Worm (Caenorhabditis elegans) whole organism, L1 larva: ENCODE results near the gene ugt-7.

Experiments used
- F16B12.6 ChIP-seq: fragments of 150-350 bp; optimal IDR thresholded peaks from 2 replicates; lab custom pipeline; 2014; ENCODE audit warnings: missing biosample characterization, missing genetic modification characterization
- ama-1 ChIP-seq: fragments of 150-350 bp; optimal IDR thresholded peaks from 2 replicates; lab custom pipeline; 2014
- blmp-1 ChIP-seq: fragments of 150-350 bp; optimal IDR thresholded peaks from 2 replicates; lab custom pipeline; 2014; ENCODE audit warnings: missing biosample characterization, missing genetic modification characterization
- ceh-82 ChIP-seq, 3 experiments: fragments of 150-350 bp in 1 of 3; sonication (generic microtip) in 2 of 3; optimal IDR thresholded peaks; 2 replicates each; lab custom pipeline; 2014 to 2017; ENCODE audit warnings: missing biosample characterization in 3 of 3, missing genetic modification characterization in 3 of 3
- ceh-88 ChIP-seq: fragments of 200-800 bp; sonication (Bioruptor generic); IDR thresholded peaks from 2 replicates; pipeline ENCODE4 v1.3.6; 2022; ENCODE audit warnings: missing genetic modification characterization, missing compliant biosample characterization
- efl-1 ChIP-seq, 4 experiments: fragments of 150-350 bp; optimal IDR thresholded peaks in 3 of 4; peaks in 1 of 4; 1 replicate in 1 of 4; 2 replicates in 3 of 4; lab custom pipeline; 2014; ENCODE audit warnings: missing biosample characterization in 2 of 4, missing genetic modification characterization in 2 of 4, missing genetic modification reagents in 2 of 4
- efl-3 ChIP-seq: fragments of 200-800 bp; sonication (Bioruptor generic); optimal IDR thresholded peaks from 2 replicates; lab custom pipeline; 2018; ENCODE audit warnings: mild to moderate bottlenecking, missing genetic modification characterization, missing compliant biosample characterization
- egl-27 ChIP-seq, 2 experiments: fragments of 150-350 bp in 1 of 2; sonication (generic microtip); optimal IDR thresholded peaks; 3 replicates each; lab custom pipeline; 2017 to 2018; ENCODE audit warnings: missing biosample characterization in 2 of 2, missing genetic modification characterization in 2 of 2, missing genetic modification reagents in 2 of 2
- elt-2 ChIP-seq: sonication (generic microtip); optimal IDR thresholded peaks from 2 replicates; lab custom pipeline; 2016; ENCODE audit warnings: missing genetic modification characterization, mild to moderate bottlenecking, inconsistent platforms, missing compliant biosample characterization, missing genetic modification reagents
- elt-3 ChIP-seq, 6 experiments: fragments of 150-350 bp in 1 of 6; sonication (generic microtip); optimal IDR thresholded peaks; 2 replicates each; lab custom pipeline; 2017 to 2018; ENCODE audit warnings: missing biosample characterization in 6 of 6, missing genetic modification characterization in 6 of 6, inconsistent platforms in 1 of 6
- fkh-8 ChIP-seq: sonication (generic microtip); optimal IDR thresholded peaks from 2 replicates; lab custom pipeline; 2016; ENCODE audit warnings: mild to moderate bottlenecking, missing genetic modification characterization, missing compliant biosample characterization
- hlh-17 ChIP-seq: fragments of 200-800 bp; sonication (Bioruptor generic); optimal IDR thresholded peaks from 2 replicates; lab custom pipeline; 2018; ENCODE audit warnings: missing genetic modification characterization, mild to moderate bottlenecking, missing compliant biosample characterization, moderate library complexity, borderline replicate concordance
- hpl-2 ChIP-seq: fragments of 150-350 bp; optimal IDR thresholded peaks from 2 replicates; lab custom pipeline; 2014; ENCODE audit warnings: missing biosample characterization, missing genetic modification reagents, missing genetic modification characterization
- lin-14 ChIP-seq: fragments of 200-800 bp; sonication (Bioruptor generic); optimal IDR thresholded peaks from 2 replicates; lab custom pipeline; 2018; ENCODE audit warnings: mild to moderate bottlenecking, missing genetic modification characterization, moderate library complexity, missing compliant biosample characterization
- lin-35 ChIP-seq, 2 experiments: fragments of 150-350 bp; optimal IDR thresholded peaks; 2 replicates each; lab custom pipeline; 2014; ENCODE audit warnings: missing biosample characterization in 2 of 2, missing genetic modification characterization in 2 of 2, missing genetic modification reagents in 2 of 2
- mab-9 ChIP-seq: fragments of 200-800 bp; sonication (Bioruptor generic); IDR thresholded peaks from 2 replicates; pipeline ENCODE4 v1.3.6; 2022; ENCODE audit warnings: missing genetic modification reagents, missing genetic modification characterization, missing compliant biosample characterization
- mdl-1 ChIP-seq, 2 experiments: fragments of 150-350 bp; optimal IDR thresholded peaks; 2 replicates each; lab custom pipeline; 2014 to 2017; ENCODE audit warnings: missing biosample characterization in 2 of 2, missing genetic modification characterization in 2 of 2, inconsistent platforms in 1 of 2
- mef-2 ChIP-seq: fragments of 150-350 bp; optimal IDR thresholded peaks from 2 replicates; lab custom pipeline; 2014; ENCODE audit warnings: missing biosample characterization, missing genetic modification characterization
- mep-1 ChIP-seq: fragments of 150-350 bp; optimal IDR thresholded peaks from 2 replicates; lab custom pipeline; 2014; ENCODE audit warnings: missing biosample characterization, missing genetic modification characterization
- nhr-12 ChIP-seq: sonication (generic microtip); optimal IDR thresholded peaks from 2 replicates; lab custom pipeline; 2017; ENCODE audit warnings: missing biosample characterization, missing genetic modification characterization
- nhr-19 ChIP-seq: fragments of 200-800 bp; sonication (Bioruptor generic); conservative IDR thresholded peaks from 2 replicates; pipeline ENCODE4 v1.3.6; 2022; ENCODE audit warnings: missing genetic modification characterization, missing compliant biosample characterization
- nhr-20 ChIP-seq: sonication (generic microtip); optimal IDR thresholded peaks from 2 replicates; lab custom pipeline; 2016; ENCODE audit warnings: mild to moderate bottlenecking, missing genetic modification characterization, missing compliant biosample characterization
- nhr-237 ChIP-seq: fragments of 150-350 bp; optimal IDR thresholded peaks from 2 replicates; lab custom pipeline; 2014; ENCODE audit warnings: missing biosample characterization, missing genetic modification characterization
- nhr-71 ChIP-seq: sonication (generic microtip); optimal IDR thresholded peaks from 2 replicates; lab custom pipeline; 2016; ENCODE audit warnings: mild to moderate bottlenecking, missing genetic modification characterization, moderate library complexity, missing compliant biosample characterization
- nhr-77 ChIP-seq: fragments of 150-350 bp; optimal IDR thresholded peaks from 2 replicates; lab custom pipeline; 2014; ENCODE audit warnings: missing biosample characterization, missing genetic modification characterization
- nhr-84 ChIP-seq: sonication (generic microtip); optimal IDR thresholded peaks from 2 replicates; lab custom pipeline; 2017; ENCODE audit warnings: missing biosample characterization, missing genetic modification characterization
- nhr-85 ChIP-seq: sonication (generic microtip); peaks from one replicate; lab custom pipeline; 2016; ENCODE audit warnings: missing genetic modification characterization, inconsistent platforms, missing compliant biosample characterization
- pag-3 ChIP-seq: sonication (generic microtip); optimal IDR thresholded peaks from 2 replicates; lab custom pipeline; 2017; ENCODE audit warnings: missing genetic modification characterization, mild to moderate bottlenecking, missing compliant biosample characterization, antibody characterized with exemption, borderline replicate concordance; ENCODE audit not compliant: insufficient read depth
- pqm-1 ChIP-seq: sonication (generic microtip); optimal IDR thresholded peaks from 3 replicates; lab custom pipeline; 2017; ENCODE audit warnings: missing biosample characterization, missing genetic modification characterization
- rnt-1 ChIP-seq: sonication (generic microtip); optimal IDR thresholded peaks from 2 replicates; lab custom pipeline; 2016; ENCODE audit warnings: mild to moderate bottlenecking, missing genetic modification characterization, moderate library complexity, missing compliant biosample characterization
- skn-1 ChIP-seq: fragments of 150-350 bp; optimal IDR thresholded peaks from 2 replicates; lab custom pipeline; 2014; ENCODE audit warnings: missing biosample characterization, missing genetic modification characterization
- snu-23 ChIP-seq: sonication (generic microtip); optimal IDR thresholded peaks from 2 replicates; lab custom pipeline; 2016; ENCODE audit warnings: missing genetic modification characterization, missing compliant biosample characterization
- sox-4 ChIP-seq: sonication (generic microtip); optimal IDR thresholded peaks from 2 replicates; lab custom pipeline; 2016; ENCODE audit warnings: missing genetic modification characterization, missing compliant biosample characterization
- swsn-7 ChIP-seq: sonication (generic microtip); optimal IDR thresholded peaks from 2 replicates; lab custom pipeline; 2016; ENCODE audit warnings: missing genetic modification characterization, missing compliant biosample characterization
- tlp-1 ChIP-seq: fragments of 150-350 bp; optimal IDR thresholded peaks from 2 replicates; lab custom pipeline; 2014; ENCODE audit warnings: missing biosample characterization, missing genetic modification characterization
- unc-130 ChIP-seq: fragments of 150-350 bp; optimal IDR thresholded peaks from 2 replicates; lab custom pipeline; 2017; ENCODE audit warnings: missing biosample characterization, missing genetic modification characterization, inconsistent platforms
- unc-98 ChIP-seq: fragments of 200-800 bp; sonication (Bioruptor generic); IDR thresholded peaks from 2 replicates; pipeline ENCODE4 v1.3.6; 2022; ENCODE audit warnings: missing genetic modification characterization, missing compliant biosample characterization
- xbp-1 ChIP-seq: sonication (generic microtip); optimal IDR thresholded peaks from 2 replicates; lab custom pipeline; 2016; ENCODE audit warnings: missing genetic modification characterization, missing compliant biosample characterization
- zag-1 ChIP-seq: fragments of 150-350 bp; optimal IDR thresholded peaks from 2 replicates; lab custom pipeline; 2014; ENCODE audit warnings: missing biosample characterization, missing genetic modification characterization

The ugt-7 gene

DNA sequence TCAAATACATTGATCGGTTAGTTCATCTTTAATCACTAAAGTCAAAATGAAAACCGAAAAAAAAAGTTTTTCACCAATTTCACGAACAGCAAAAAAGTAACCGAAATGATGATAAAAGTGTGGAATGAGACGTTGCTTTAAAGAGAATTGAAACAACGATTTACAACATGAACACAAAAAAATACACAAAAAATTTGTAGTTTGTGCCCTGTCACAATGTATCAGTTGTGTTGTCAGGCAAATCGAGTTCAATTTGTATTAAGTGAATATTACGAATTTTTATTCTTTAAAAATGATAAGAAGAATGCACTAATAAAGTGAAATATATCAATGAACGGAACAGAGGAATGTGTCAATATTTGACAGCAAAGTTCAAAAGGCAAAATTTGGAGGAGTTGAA lies 31.4 kb upstream of the ugt-7 start:
- TF ChIP-seq skn-1 (tag; lab: Kevin White, UChicago): peak; percentile 3
- TF ChIP-seq efl-3 (GFP tag; lab: Kevin White, UChicago): no peak

DNA sequence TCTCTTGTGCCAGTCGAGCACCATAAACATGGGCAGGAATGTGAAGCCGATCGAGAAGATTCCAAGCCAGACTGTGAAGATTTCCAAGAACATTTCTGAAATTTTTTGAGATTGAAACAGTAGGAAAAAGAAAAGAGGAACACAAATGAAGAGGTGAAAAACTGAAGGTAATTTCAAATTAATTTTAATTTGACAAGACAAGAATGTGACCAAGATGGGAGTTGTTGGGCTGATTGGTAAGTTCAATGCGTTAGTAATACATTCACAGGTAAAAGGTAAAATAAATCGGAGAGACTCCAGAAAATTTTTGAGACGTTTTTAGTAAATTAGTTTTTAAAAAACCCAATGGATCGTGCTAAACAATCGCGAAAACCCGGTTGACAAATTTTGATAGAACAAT lies 30.3 kb upstream of the ugt-7 start, which contains the start of gene swt-7:
swt-7 (minus strand) TSS at position 101 of the 400 bp plus-strand sequence.
- TF ChIP-seq xbp-1: no peak
- no peak for TF ChIP-seq nhr-19 (GFP tag; lab: Robert Waterston, UW)
- TF ChIP-seq ceh-88: no peak
- no peak for TF ChIP-seq elt-2 (tag; lab: Kevin White, UChicago)
- no peak for TF ChIP-seq nhr-77
- no peak for TF ChIP-seq pag-3 (tag; lab: Kevin White, UChicago)
- TF ChIP-seq nhr-237 (tag; lab: Kevin White, UChicago): no peak
- TF ChIP-seq rnt-1 (tag; lab: Kevin White, UChicago): no peak
- no peak for TF ChIP-seq elt-3 (tag; optimal IDR thresholded peaks at IDR 0.05; lab: Kevin White, UChicago)
- TF ChIP-seq blmp-1 (tag; lab: Kevin White, UChicago): no peak
- no peak for TF ChIP-seq nhr-20 (tag; lab: Kevin White, UChicago)

DNA sequence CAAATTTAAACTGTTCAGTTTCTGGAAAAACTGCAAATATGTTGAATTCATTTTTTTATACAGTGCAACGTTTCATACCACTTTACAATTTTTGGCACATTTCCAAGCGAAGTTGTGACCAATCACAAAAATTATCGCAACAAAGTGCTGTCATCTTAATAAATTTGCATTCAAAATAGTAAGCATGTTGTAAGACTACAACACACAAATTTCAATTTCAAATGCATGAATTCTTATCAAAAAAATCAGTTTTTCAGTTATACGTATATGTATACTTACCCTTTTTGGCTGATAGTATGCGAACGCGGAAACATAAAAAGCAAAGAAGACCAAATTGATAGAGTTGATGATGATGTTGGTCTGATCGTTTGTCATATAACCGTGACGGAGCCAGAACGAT lies 29.8 kb upstream of the ugt-7 start:
- TF ChIP-seq lin-35 (GFP tag; optimal IDR thresholded peaks at IDR 0.05; lab: Kevin White, UChicago) (no peak), tlp-1 (tag; lab: Kevin White, UChicago) (no peak), ama-1 (lab: Kevin White, UChicago) (no peak), skn-1 (tag; lab: Kevin White, UChicago) (no peak), zag-1 (tag; lab: Kevin White, UChicago) (no peak), nhr-71 (no peak), elt-2 (tag; lab: Kevin White, UChicago) (peak; percentile 66), lin-14 (GFP tag; lab: Kevin White, UChicago) (peak; percentile 18), hlh-17 (no peak), hpl-2 (GFP tag; lab: Kevin White, UChicago) (no peak), snu-23 (no peak), efl-1 (optimal IDR thresholded peaks at IDR 0.05; lab: Kevin White, UChicago) (no peak), efl-1 (GFP tag; optimal IDR thresholded peaks at IDR 0.05 in 1 of 2; lab: Kevin White, UChicago) (peak in 1 of 2 experiments; percentile 83), mep-1 (no peak), mef-2 (tag; lab: Kevin White, UChicago) (no peak), unc-98 (GFP tag; lab: Robert Waterston, UW) (no peak)

DNA sequence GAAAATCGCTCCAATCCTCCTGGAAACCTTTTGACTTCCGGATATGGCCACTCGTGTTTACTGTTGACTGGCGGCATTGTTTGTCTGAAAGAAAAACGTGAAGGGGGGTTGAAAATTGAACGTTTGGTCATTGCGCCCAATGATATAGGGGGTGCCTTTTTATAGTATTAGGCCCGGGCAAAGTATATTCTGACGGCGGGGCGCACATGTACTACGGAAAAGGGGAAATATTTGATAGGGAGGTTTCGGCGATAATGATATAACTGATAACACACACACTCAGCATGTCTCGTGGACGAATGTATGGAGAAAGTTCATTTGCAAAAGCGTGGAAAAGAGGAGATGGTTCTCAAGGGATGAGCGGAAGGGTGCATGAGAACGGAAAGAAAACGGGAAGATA lies 27.3 kb upstream of the ugt-7 start, which contains the start of gene cpt-4:
cpt-4 (minus strand) TSS at position 84 of the 400 bp plus-strand sequence.
- no peak for TF ChIP-seq mep-1
- no peak for TF ChIP-seq fkh-8 (tag; lab: Kevin White, UChicago)
- no peak for TF ChIP-seq F16B12.6
- peak in 1 of 2 experiments; percentile 10 for TF ChIP-seq lin-35 (GFP tag; optimal IDR thresholded peaks at IDR 0.05; lab: Kevin White, UChicago)
- peak in 1 of 6 experiments; percentile 36 for TF ChIP-seq elt-3 (tag; optimal IDR thresholded peaks at IDR 0.05; lab: Kevin White, UChicago)
- no peak for TF ChIP-seq nhr-84 (tag; lab: Kevin White, UChicago)
- TF ChIP-seq elt-2 (tag; lab: Kevin White, UChicago): peak; percentile 79
- no peak for TF ChIP-seq sox-4 (tag; lab: Kevin White, UChicago)
- TF ChIP-seq egl-27 (tag; optimal IDR thresholded peaks at IDR 0.05; lab: Kevin White, UChicago): no peak
- TF ChIP-seq ceh-82 (tag; optimal IDR thresholded peaks at IDR 0.05; lab: Kevin White, UChicago): no peak
- peak; percentile 63 for TF ChIP-seq pqm-1 (tag; lab: Kevin White, UChicago)
- peak in 1 of 2 experiments; percentile 33 for TF ChIP-seq mdl-1 (tag; optimal IDR thresholded peaks at IDR 0.05; lab: Kevin White, UChicago)
- TF ChIP-seq skn-1 (tag; lab: Kevin White, UChicago): no peak
- peak; percentile 30 for TF ChIP-seq nhr-85 (tag; lab: Kevin White, UChicago)
- no peak for TF ChIP-seq swsn-7 (tag; lab: Kevin White, UChicago)
- no peak for TF ChIP-seq mab-9
- TF ChIP-seq lin-14 (GFP tag; lab: Kevin White, UChicago): peak; percentile 33
- TF ChIP-seq blmp-1 (tag; lab: Kevin White, UChicago): peak; percentile 50
- TF ChIP-seq nhr-12: no peak
- no peak for TF ChIP-seq unc-130 (tag; lab: Kevin White, UChicago)
- TF ChIP-seq, all 84 proteins: peak for 8
